Worm (Caenorhabditis elegans) whole organism, L2 larva: Measurements from ENCODE around the gene erfa-1.

Source experiments
- F13H6.1 ChIP-seq: sonication (generic microtip); optimal IDR thresholded peaks from 2 replicates; lab custom pipeline; 2016; ENCODE audit warnings: missing genetic modification characterization, missing compliant biosample characterization
- alr-1 ChIP-seq: fragments of 150-350 bp; optimal IDR thresholded peaks from 2 replicates; lab custom pipeline; 2014; ENCODE audit warnings: missing biosample characterization, missing genetic modification characterization
- aly-2 ChIP-seq: fragments of 150-350 bp; optimal IDR thresholded peaks from 2 replicates; lab custom pipeline; 2014; ENCODE audit warnings: missing biosample characterization, missing genetic modification characterization
- ama-1 ChIP-seq: fragments of 150-350 bp; optimal IDR thresholded peaks from 2 replicates; lab custom pipeline; 2018; ENCODE audit warnings: inconsistent platforms
- blmp-1 ChIP-seq: sonication (generic microtip); optimal IDR thresholded peaks from 2 replicates; lab custom pipeline; 2017; ENCODE audit warnings: missing genetic modification characterization, mild to moderate bottlenecking, missing compliant biosample characterization, antibody characterized with exemption, moderate library complexity; ENCODE audit not compliant: insufficient read depth
- crh-2 ChIP-seq: sonication (generic microtip); optimal IDR thresholded peaks from 2 replicates; lab custom pipeline; 2017; ENCODE audit warnings: missing biosample characterization, missing genetic modification characterization
- egl-27 ChIP-seq: sonication (generic microtip); optimal IDR thresholded peaks from 3 replicates; lab custom pipeline; 2017; ENCODE audit warnings: missing biosample characterization, missing genetic modification reagents, missing genetic modification characterization
- elt-1 ChIP-seq: fragments of 150-350 bp; optimal IDR thresholded peaks from 2 replicates; lab custom pipeline; 2014; ENCODE audit warnings: missing biosample characterization, missing genetic modification characterization
- elt-3 ChIP-seq: sonication (generic microtip); optimal IDR thresholded peaks from 2 replicates; lab custom pipeline; 2017; ENCODE audit warnings: missing biosample characterization, missing genetic modification characterization
- fos-1 ChIP-seq: fragments of 150-350 bp; optimal IDR thresholded peaks from 2 replicates; lab custom pipeline; 2014; ENCODE audit warnings: missing biosample characterization, missing genetic modification characterization
- gmeb-1 ChIP-seq: fragments of 150-350 bp; optimal IDR thresholded peaks from 2 replicates; lab custom pipeline; 2014; ENCODE audit warnings: missing biosample characterization, missing genetic modification characterization
- lin-11 ChIP-seq: fragments of 150-350 bp; sonication (generic microtip); optimal IDR thresholded peaks from 2 replicates; lab custom pipeline; 2014; ENCODE audit warnings: missing biosample characterization, missing genetic modification characterization, inconsistent platforms, mixed read lengths
- lsy-2 ChIP-seq, 2 experiments: fragments of 150-350 bp in 1 of 2; sonication (generic microtip) in 1 of 2; optimal IDR thresholded peaks; 2 replicates each; lab custom pipeline; 2014 to 2017; ENCODE audit warnings: missing biosample characterization in 2 of 2, missing genetic modification characterization in 2 of 2
- mab-5 ChIP-seq: fragments of 150-350 bp; optimal IDR thresholded peaks from 2 replicates; lab custom pipeline; 2014; ENCODE audit warnings: missing biosample characterization, missing genetic modification characterization
- mbf-1 ChIP-seq: sonication (generic microtip); optimal IDR thresholded peaks from 2 replicates; lab custom pipeline; 2017; ENCODE audit warnings: missing biosample characterization, missing genetic modification characterization
- mdl-1 ChIP-seq, 2 experiments: fragments of 150-350 bp in 1 of 2; sonication (generic microtip) in 1 of 2; optimal IDR thresholded peaks; 2 replicates each; lab custom pipeline; 2017; ENCODE audit warnings: missing biosample characterization in 2 of 2, missing genetic modification characterization in 2 of 2
- nhr-10 ChIP-seq: sonication (generic microtip); optimal IDR thresholded peaks from 2 replicates; lab custom pipeline; 2017; ENCODE audit warnings: missing biosample characterization, missing genetic modification characterization
- nhr-11 ChIP-seq: fragments of 150-350 bp; optimal IDR thresholded peaks from 2 replicates; lab custom pipeline; 2014; ENCODE audit warnings: missing biosample characterization, missing genetic modification characterization
- nhr-12 ChIP-seq: fragments of 150-350 bp; optimal IDR thresholded peaks from 2 replicates; lab custom pipeline; 2014; ENCODE audit warnings: missing biosample characterization, missing genetic modification characterization
- nhr-129 ChIP-seq: fragments of 150-350 bp; optimal IDR thresholded peaks from 2 replicates; lab custom pipeline; 2014; ENCODE audit warnings: missing biosample characterization, missing genetic modification characterization
- nhr-21 ChIP-seq: fragments of 150-350 bp; optimal IDR thresholded peaks from 2 replicates; lab custom pipeline; 2014; ENCODE audit warnings: missing biosample characterization, missing genetic modification characterization
- nhr-23 ChIP-seq: fragments of 150-350 bp; optimal IDR thresholded peaks from 2 replicates; lab custom pipeline; 2014; ENCODE audit warnings: missing biosample characterization, missing genetic modification reagents, missing genetic modification characterization
- nhr-237 ChIP-seq: fragments of 150-350 bp; optimal IDR thresholded peaks from 2 replicates; lab custom pipeline; 2014; ENCODE audit warnings: missing biosample characterization, missing genetic modification characterization
- nhr-77 ChIP-seq: fragments of 150-350 bp; optimal IDR thresholded peaks from 2 replicates; lab custom pipeline; 2014; ENCODE audit warnings: missing biosample characterization, missing genetic modification characterization
- sem-4 ChIP-seq: fragments of 150-350 bp; optimal IDR thresholded peaks from 2 replicates; lab custom pipeline; 2014; ENCODE audit warnings: missing biosample characterization, missing genetic modification reagents, missing genetic modification characterization
- sma-3 ChIP-seq: sonication (generic microtip); optimal IDR thresholded peaks from 2 replicates; lab custom pipeline; 2016; ENCODE audit warnings: missing genetic modification reagents, missing genetic modification characterization, missing compliant biosample characterization
- sma-9 ChIP-seq, 2 experiments: fragments of 150-350 bp in 1 of 2; sonication (generic microtip) in 1 of 2; optimal IDR thresholded peaks; 2 replicates each; lab custom pipeline; 2014 to 2016; ENCODE audit warnings: missing genetic modification characterization in 2 of 2, mild to moderate bottlenecking in 1 of 2, missing biosample characterization in 1 of 2, missing compliant biosample characterization in 1 of 2, missing genetic modification reagents in 1 of 2, moderate library complexity in 1 of 2
- snpc-4 ChIP-seq: fragments of 150-350 bp; optimal IDR thresholded peaks from 2 replicates; lab custom pipeline; 2014; ENCODE audit warnings: missing biosample characterization, missing genetic modification characterization
- ztf-1 ChIP-seq: fragments of 200-800 bp; sonication (Bioruptor generic); conservative IDR thresholded peaks from 2 replicates; pipeline ENCODE4 v1.3.6; 2022; ENCODE audit warnings: missing genetic modification characterization, missing compliant biosample characterization
- ztf-11 ChIP-seq: sonication (generic microtip); optimal IDR thresholded peaks from 2 replicates; lab custom pipeline; 2017; ENCODE audit warnings: missing biosample characterization, missing genetic modification characterization
- ztf-4 ChIP-seq: fragments of 150-350 bp; optimal IDR thresholded peaks from 2 replicates; lab custom pipeline; 2014; ENCODE audit warnings: missing biosample characterization, missing genetic modification characterization

Gene erfa-1

DNA sequence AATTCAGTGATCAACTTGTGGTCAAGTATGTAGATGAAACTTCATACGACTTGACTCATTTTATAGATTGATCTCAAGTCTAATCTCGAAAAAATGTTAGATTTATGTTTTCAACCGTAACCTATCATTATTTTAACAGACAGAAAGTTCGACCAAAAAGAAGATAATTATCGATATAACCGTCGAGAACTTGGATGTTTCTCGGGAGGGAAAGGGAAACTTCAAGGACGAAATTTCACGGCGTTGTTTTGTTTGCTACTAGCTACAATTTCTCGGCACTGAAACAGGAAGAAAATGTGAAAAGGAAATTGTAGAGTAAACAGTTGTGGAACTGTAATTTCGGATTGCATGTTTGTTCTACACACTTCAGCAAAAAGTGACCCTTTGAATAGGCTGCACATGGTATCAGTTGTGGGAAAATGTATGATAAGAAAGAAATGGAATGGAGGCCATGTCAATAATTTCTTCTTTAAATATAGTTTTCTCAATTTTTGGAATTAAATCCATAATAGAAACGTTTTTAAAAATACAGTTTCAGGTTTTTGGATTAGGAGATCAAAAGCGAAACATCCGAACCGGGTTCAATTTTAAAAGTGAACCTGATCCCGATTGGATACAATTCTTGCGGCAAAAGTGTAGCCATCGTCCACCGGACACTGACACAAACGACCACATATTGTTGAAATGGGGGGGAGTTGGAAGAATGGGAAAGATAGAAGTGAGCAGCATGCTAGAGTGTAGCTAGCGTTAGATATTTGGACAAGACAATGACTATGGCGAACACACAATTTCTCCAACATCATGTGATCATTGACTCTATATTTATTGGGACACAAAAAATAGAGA is 3.2 kb upstream of the erfa-1 start (continued):
- TF ChIP-seq blmp-1 (tag; lab: Kevin White, UChicago) (peak; percentile 3), sem-4 (tag; lab: Kevin White, UChicago) (no peak), ztf-11 (tag; lab: Kevin White, UChicago) (no peak)

ce11 chrV:6436332-6436731 is 2.4 kb downstream of the erfa-1 start, which contains the start of gene hpo-19:
hpo-19 (plus strand) TSS chrV:6436645.
- TF ChIP-seq elt-1 (tag; lab: Kevin White, UChicago) (no peak), nhr-10 (tag; lab: Kevin White, UChicago) (no peak), elt-3 (tag; lab: Kevin White, UChicago) (no peak), nhr-23 (tag; lab: Kevin White, UChicago) (no peak), fos-1 (tag; lab: Kevin White, UChicago) (peak; percentile 34), lin-11 (tag; lab: Kevin White, UChicago) (no peak), gmeb-1 (tag; lab: Kevin White, UChicago) (no peak), nhr-21 (peak; percentile 20), ama-1 (lab: Kevin White, UChicago) (no peak), ztf-4 (no peak), mdl-1 (tag; optimal IDR thresholded peaks at IDR 0.05; lab: Kevin White, UChicago) (no peak)

- TF ChIP-seq crh-2 (tag; lab: Kevin White, UChicago) = no peak
- TF ChIP-seq aly-2 (tag; lab: Kevin White, UChicago) = no peak
These were observed 4.7 kb downstream of the erfa-1 start, which contains the start of gene T05H4.4 for ce11 chrV:6438601-6439000. T05H4.4 (plus strand) TSS chrV:6438901.

- no peak for TF ChIP-seq gmeb-1 (tag; lab: Kevin White, UChicago)
- TF ChIP-seq lsy-2 (tag; optimal IDR thresholded peaks at IDR 0.05; lab: Kevin White, UChicago) = no peak
- no peak for TF ChIP-seq F13H6.1 (tag; lab: Kevin White, UChicago)
- no peak for TF ChIP-seq mdl-1 (tag; optimal IDR thresholded peaks at IDR 0.05; lab: Kevin White, UChicago)
- TF ChIP-seq mab-5 = no peak
- TF ChIP-seq aly-2 (tag; lab: Kevin White, UChicago) = no peak
- no peak for TF ChIP-seq blmp-1 (tag; lab: Kevin White, UChicago)
- TF ChIP-seq alr-1 (tag; lab: Kevin White, UChicago) = no peak
- no peak for TF ChIP-seq nhr-129
- no peak for TF ChIP-seq crh-2 (tag; lab: Kevin White, UChicago)
- no peak for TF ChIP-seq snpc-4 (tag; lab: Kevin White, UChicago)
These were observed 7.7 kb downstream of the erfa-1 start, which contains the start of gene T05H4.15 for ce11 chrV:6441613-6442012. T05H4.15 (minus strand) TSS chrV:6441713.

DNA sequence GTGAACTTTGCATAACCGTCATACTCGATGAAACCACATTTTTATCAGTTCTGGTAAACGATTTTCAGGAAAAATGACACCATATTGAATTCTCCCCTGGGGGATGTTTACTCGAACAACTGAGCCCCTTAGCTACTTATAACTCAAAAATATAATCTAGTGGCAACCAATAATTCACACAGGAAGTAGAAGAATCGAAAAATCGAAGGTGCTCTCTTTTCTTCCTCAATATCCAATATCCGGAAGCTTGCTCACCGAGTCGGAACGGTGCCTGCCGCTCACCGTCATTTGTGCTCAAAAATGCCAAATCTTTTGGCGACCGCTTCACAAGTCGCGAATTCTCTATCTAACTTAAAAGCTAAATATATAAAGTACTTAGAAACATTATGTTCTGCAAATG is 8.1 kb downstream of the erfa-1 start, which contains the start of gene T05H4.3:
Gene T05H4.3 (plus strand): TSS at position 301 of the 400 bp plus-strand sequence.
- no peak for TF ChIP-seq nhr-12 (tag; lab: Kevin White, UChicago)
- TF ChIP-seq F13H6.1 (tag; lab: Kevin White, UChicago) = no peak
- TF ChIP-seq sma-9 (GFP tag; optimal IDR thresholded peaks at IDR 0.05; lab: Kevin White, UChicago) = no peak
- TF ChIP-seq sma-9 (tag; optimal IDR thresholded peaks at IDR 0.05; lab: Kevin White, UChicago) = no peak
- no peak for TF ChIP-seq nhr-77 (tag; lab: Kevin White, UChicago)
- TF ChIP-seq crh-2 (tag; lab: Kevin White, UChicago) = no peak
- TF ChIP-seq ztf-4 = no peak
- no peak for TF ChIP-seq ztf-11 (tag; lab: Kevin White, UChicago)
- TF ChIP-seq mbf-1 (tag; lab: Kevin White, UChicago) = no peak
- TF ChIP-seq nhr-129 = no peak

DNA sequence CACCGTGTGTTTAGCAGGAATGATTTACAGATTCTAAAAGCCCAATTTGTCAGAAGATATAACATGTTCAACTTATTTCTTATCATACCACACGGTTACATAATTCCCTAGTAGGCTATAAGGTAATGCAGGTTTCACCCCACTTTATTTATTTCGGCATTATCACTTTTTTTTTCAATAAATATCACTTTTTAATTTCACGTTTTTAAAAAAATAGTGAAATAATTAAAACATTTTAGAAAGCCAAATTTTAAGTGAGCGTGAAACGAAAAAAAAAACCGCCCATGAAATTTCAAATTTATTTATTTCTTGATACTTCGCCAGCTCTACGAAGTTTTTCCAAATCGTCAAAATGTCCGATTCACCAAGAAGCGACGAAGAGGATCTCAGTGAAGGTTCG is 14.4 kb downstream of the erfa-1 start, which contains the start of gene fbxa-196:
Gene fbxa-196 (plus strand): TSS at position 301 of the 400 bp plus-strand sequence.
- TF ChIP-seq nhr-11 (tag; lab: Kevin White, UChicago) (no peak), sem-4 (tag; lab: Kevin White, UChicago) (no peak), ztf-1 (GFP tag; lab: Robert Waterston, UW) (no peak), sma-3 (GFP tag; lab: Kevin White, UChicago) (no peak), nhr-10 (tag; lab: Kevin White, UChicago) (no peak), egl-27 (tag; lab: Kevin White, UChicago) (no peak), nhr-237 (tag; lab: Kevin White, UChicago) (no peak), nhr-12 (tag; lab: Kevin White, UChicago) (no peak)
